Fruit fly (Drosophila melanogaster): ENCODE results near the gene Smyd5.
A peak's percentile ranks its signal among the peaks of the same experiment; 100 is the strongest.

Gene Smyd5

dm6 chr3R:21218733-21219165 lies at the start of gene Smyd5, which contains the start of gene Oga:
Gene Smyd5, minus strand, starts transcription at chr3R:21218791.
Gene Oga, plus strand, starts transcription at chr3R:21219077.
- TF ChIP-seq lola (GFP tag; optimal IDR thresholded peaks at IDR 0.05) = no peak
- no peak for TF ChIP-seq dsf (GFP tag; optimal IDR thresholded peaks at IDR 0.05; ENCODE audit: borderline replicate concordance)
- TF ChIP-seq fru (GFP tag; optimal IDR thresholded peaks at IDR 0.05) = no peak
- no peak for TF ChIP-seq br (GFP tag; optimal IDR thresholded peaks at IDR 0.05)
- TF ChIP-seq Mio (GFP tag; optimal IDR thresholded peaks at IDR 0.05) = peak; percentile 14
- TF ChIP-seq Abd-B (GFP tag; optimal IDR thresholded peaks at IDR 0.05) = no peak
- TF ChIP-seq HLH106 (tag; optimal IDR thresholded peaks at IDR 0.05) = peak; percentile 14
- TF ChIP-seq sv (GFP tag; optimal IDR thresholded peaks at IDR 0.05) = peak; percentile 15
- TF ChIP-seq foxo (GFP tag; optimal IDR thresholded peaks at IDR 0.05) = peak in 1 of 2 experiments; percentile 29
- TF ChIP-seq Jra (GFP tag; optimal IDR thresholded peaks at IDR 0.05) = no peak
- peak; percentile 27 for TF ChIP-seq psq (GFP tag; optimal IDR thresholded peaks at IDR 0.05)
- peak; percentile 23 for TF ChIP-seq ey (GFP tag; optimal IDR thresholded peaks at IDR 0.05)
- no peak for TF ChIP-seq CG32264 (GFP tag; optimal IDR thresholded peaks at IDR 0.05)
- no peak for TF ChIP-seq jim (GFP tag; optimal IDR thresholded peaks at IDR 0.05)
- no peak for TF ChIP-seq pan (optimal IDR thresholded peaks at IDR 0.05)
- no peak for TF ChIP-seq rgr (GFP tag; optimal IDR thresholded peaks at IDR 0.05)
- TF ChIP-seq OdsH (GFP tag; optimal IDR thresholded peaks at IDR 0.05) = no peak
- no peak for TF ChIP-seq usp (GFP tag; optimal IDR thresholded peaks at IDR 0.05)
- TF ChIP-seq Sp1 (GFP tag; optimal IDR thresholded peaks at IDR 0.05) = peak; percentile 2
- peak; percentile 70 for TF ChIP-seq Myc (optimal IDR thresholded peaks at IDR 0.05)
- TF ChIP-seq Dfd (GFP tag; optimal IDR thresholded peaks at IDR 0.05) = no peak

DNA sequence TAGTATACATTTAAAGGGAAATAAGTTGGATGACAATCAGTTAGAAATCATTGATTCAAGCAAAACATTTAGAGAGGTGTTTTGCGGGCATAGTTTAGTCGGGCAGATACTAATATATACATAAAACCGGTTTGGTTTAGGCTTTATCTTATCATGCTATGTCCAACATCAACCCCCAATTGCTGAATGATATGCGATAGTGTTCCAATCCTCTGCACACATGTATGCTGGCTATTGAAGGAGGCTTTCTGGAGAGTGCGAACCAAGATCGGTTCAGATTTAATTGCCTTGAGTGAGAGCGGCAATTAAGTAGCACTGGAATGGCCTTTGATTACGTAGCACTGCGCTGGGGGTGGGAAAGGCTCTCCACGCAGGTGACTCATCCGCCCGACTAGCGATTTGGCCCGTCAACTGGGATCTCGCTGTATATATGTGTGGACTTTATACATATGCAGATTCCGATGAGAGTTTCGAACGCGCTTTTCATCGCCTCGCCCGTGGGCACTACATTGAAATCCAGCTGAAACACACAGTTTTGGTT lies 49.5 kb upstream of the Smyd5 start:
- TF ChIP-seq woc (GFP tag; optimal IDR thresholded peaks at IDR 0.05) (no peak), OdsH (GFP tag; optimal IDR thresholded peaks at IDR 0.05) (no peak), Hnf4 (GFP tag; optimal IDR thresholded peaks at IDR 0.05) (no peak), sv (GFP tag; optimal IDR thresholded peaks at IDR 0.05) (no peak), foxo (GFP tag; optimal IDR thresholded peaks at IDR 0.05) (no peak), Dif (GFP tag; optimal IDR thresholded peaks at IDR 0.05; ENCODE audit: partially characterized antibody) (no peak), h (GFP tag; optimal IDR thresholded peaks at IDR 0.05) (no peak)

DNA sequence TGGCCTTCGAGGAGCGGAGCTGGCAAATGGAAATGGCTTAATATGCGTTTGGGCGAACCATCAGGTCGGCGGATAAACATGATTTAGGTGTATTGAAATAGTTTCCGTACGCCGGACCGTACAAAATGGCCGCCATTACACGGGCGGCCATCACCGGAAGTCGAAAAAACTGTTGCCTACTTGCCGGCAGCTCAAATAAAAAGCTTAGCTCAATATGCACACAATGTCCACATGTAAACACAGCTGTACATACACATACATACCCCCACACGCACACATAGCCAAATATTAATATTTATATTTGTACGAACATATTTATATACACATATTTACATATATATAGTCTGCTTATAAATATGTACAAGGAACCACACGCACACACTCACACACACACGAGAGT lies 44.6 kb upstream of the Smyd5 start:
- peak; percentile 19 for TF ChIP-seq Hr83 (GFP tag; optimal IDR thresholded peaks at IDR 0.05; ENCODE audit: poor library complexity, severe bottlenecking)
- peak; percentile 25 for TF ChIP-seq rgr (GFP tag; optimal IDR thresholded peaks at IDR 0.05)
- no peak for TF ChIP-seq Jra (GFP tag; optimal IDR thresholded peaks at IDR 0.05)

DNA sequence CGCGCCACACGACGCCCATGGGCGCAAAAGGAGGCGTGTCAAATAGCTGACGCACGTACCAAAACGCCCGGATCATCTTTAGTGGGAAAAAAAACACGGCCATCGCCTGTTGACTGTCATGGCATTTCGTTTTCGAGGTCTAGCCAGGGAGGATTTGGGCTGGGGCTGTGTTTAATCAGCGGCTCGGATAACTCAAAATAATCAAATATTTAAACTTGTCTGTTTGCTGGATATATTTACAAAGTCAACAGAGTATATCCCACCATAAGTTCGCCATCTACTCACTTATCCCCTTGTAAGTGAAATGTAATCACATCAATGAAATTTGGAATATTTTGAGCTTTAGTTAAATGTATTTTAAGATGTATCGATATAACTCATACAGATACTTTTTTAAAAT lies 42.2 kb upstream of the Smyd5 start:
- TF ChIP-seq Hr83 (GFP tag; optimal IDR thresholded peaks at IDR 0.05; ENCODE audit: poor library complexity, severe bottlenecking) (peak; percentile 86), brk (GFP tag; optimal IDR thresholded peaks at IDR 0.05) (peak; percentile 7), CG32264 (GFP tag; optimal IDR thresholded peaks at IDR 0.05) (no peak), sage (GFP tag; optimal IDR thresholded peaks at IDR 0.05) (no peak), h (GFP tag; optimal IDR thresholded peaks at IDR 0.05) (peak; percentile 76), Sp1 (GFP tag; optimal IDR thresholded peaks at IDR 0.05) (peak; percentile 8), OdsH (GFP tag; optimal IDR thresholded peaks at IDR 0.05) (peak; percentile 50), rgr (GFP tag; optimal IDR thresholded peaks at IDR 0.05) (peak; percentile 73)

DNA sequence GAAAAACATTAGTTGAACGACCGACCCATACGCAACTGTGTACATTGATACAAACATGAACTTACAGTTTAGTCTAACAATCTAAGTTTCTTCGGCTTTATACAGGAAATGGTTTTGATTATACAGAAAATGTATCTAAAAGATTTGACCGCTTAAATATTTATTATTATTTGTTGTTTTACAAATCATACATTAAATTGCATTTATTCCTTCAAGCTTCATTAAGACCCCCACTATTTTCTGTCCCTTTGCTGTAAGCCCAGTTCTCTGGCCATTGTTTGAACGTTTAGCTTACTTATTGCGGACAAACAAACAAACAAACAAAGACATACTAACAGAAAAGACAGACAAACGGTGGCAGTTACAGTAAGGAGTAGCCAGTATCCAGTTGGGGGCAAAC lies 35.7 kb upstream of the Smyd5 start:
- TF ChIP-seq Vsx2 (GFP tag; optimal IDR thresholded peaks at IDR 0.05; ENCODE audit: partially characterized antibody) (no peak), HLH106 (tag; optimal IDR thresholded peaks at IDR 0.05) (no peak), Hr78 (GFP tag; optimal IDR thresholded peaks at IDR 0.05) (no peak), jim (GFP tag; optimal IDR thresholded peaks at IDR 0.05) (no peak), GATAd (GFP tag; optimal IDR thresholded peaks at IDR 0.05) (no peak), CrebA (GFP tag; optimal IDR thresholded peaks at IDR 0.05; ENCODE audit: borderline replicate concordance) (no peak), dl (GFP tag; optimal IDR thresholded peaks at IDR 0.05; ENCODE audit: insufficient read depth in 1 of 2, partially characterized antibody in 2 of 2) (no peak), Rel (GFP tag; optimal IDR thresholded peaks at IDR 0.05) (no peak), Rel (tag; optimal IDR thresholded peaks at IDR 0.05) (no peak), Dif (GFP tag; optimal IDR thresholded peaks at IDR 0.05; ENCODE audit: partially characterized antibody) (no peak), fru (GFP tag; optimal IDR thresholded peaks at IDR 0.05) (no peak), brk (GFP tag; optimal IDR thresholded peaks at IDR 0.05) (no peak), foxo (GFP tag; optimal IDR thresholded peaks at IDR 0.05) (no peak), br (GFP tag; optimal IDR thresholded peaks at IDR 0.05) (no peak), Hnf4 (GFP tag; optimal IDR thresholded peaks at IDR 0.05) (no peak), CG9705 (GFP tag; optimal IDR thresholded peaks at IDR 0.05) (no peak)
